Fruit fly (Drosophila melanogaster): ENCODE results near the gene RhoGAP71E.

The RhoGAP71E gene

DNA sequence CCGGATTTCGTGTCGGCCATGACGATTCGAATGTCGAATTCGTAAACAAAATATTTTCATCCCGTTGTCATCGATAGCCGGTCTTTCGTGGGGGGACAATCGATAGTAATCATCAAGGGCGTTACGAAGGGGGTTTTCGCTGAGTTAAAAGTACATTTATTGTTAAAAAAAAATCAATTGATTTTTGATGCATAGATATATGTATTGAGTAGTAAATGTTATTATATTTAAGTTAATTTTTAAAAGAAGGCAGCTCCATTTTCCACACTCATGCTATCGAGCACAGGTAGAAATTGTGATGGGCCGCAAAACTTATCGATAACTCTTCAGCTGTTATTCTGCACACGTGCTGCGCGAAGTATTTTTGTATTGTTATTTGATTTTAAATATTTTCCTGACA, 8.2 kb upstream of the RhoGAP71E start, which contains the start of the genes mrn and CG12301 (continued):
- TF ChIP-seq Meics (GFP tag; optimal IDR thresholded peaks at IDR 0.05), result no peak
- peak; percentile 96 for TF ChIP-seq dysf (GFP tag; IDR thresholded peaks at IDR 0.05)
- peak; percentile 86 for TF ChIP-seq klu (GFP tag; IDR thresholded peaks at IDR 0.05)
- TF ChIP-seq zen (tag; optimal IDR thresholded peaks at IDR 0.05), result peak; percentile 43
- no peak for TF ChIP-seq bigmax (GFP tag; optimal IDR thresholded peaks at IDR 0.05)
- TF ChIP-seq PHDP (tag; optimal IDR thresholded peaks at IDR 0.05), result no peak
- peak; percentile 91 for TF ChIP-seq Med (GFP tag)
- no peak; the same call in 1 of the 2 replicates for TF ChIP-seq ro (GFP tag; IDR thresholded peaks at IDR 0.05)
- TF ChIP-seq CG13296 (GFP tag; optimal IDR thresholded peaks at IDR 0.05), result no peak
- peak; percentile 61 for TF ChIP-seq CG10979 (tag; optimal IDR thresholded peaks at IDR 0.05)
- peak; percentile 83; the same call in 2 of the 3 replicates for TF ChIP-seq gce (GFP tag; IDR thresholded peaks at IDR 0.05)
- TF ChIP-seq lola (GFP tag; optimal IDR thresholded peaks at IDR 0.05), result peak in 1 of 3 experiments; percentile 48
- TF ChIP-seq Fer1 (GFP tag; optimal IDR thresholded peaks at IDR 0.05), result peak; percentile 76
- no peak for TF ChIP-seq CG17385 (GFP tag; optimal IDR thresholded peaks at IDR 0.05)
- no peak for TF ChIP-seq CG16779 (GFP tag; IDR thresholded peaks at IDR 0.05)
- TF ChIP-seq esg (GFP tag; conservative IDR thresholded peaks at IDR 0.05), result peak; percentile 71
- peak; percentile 82 for TF ChIP-seq CG4424 (GFP tag; optimal IDR thresholded peaks at IDR 0.05)
- TF ChIP-seq CG3065 (GFP tag; optimal IDR thresholded peaks at IDR 0.05), result peak; percentile 7
- TF ChIP-seq mld (GFP tag; IDR thresholded peaks at IDR 0.05; ENCODE audit: partially characterized antibody), result peak; percentile 63; the same call in 1 of the 3 replicates
- peak; percentile 87 for TF ChIP-seq CG9727 (GFP tag; optimal IDR thresholded peaks at IDR 0.05)
- TF ChIP-seq CG7839 (tag; optimal IDR thresholded peaks at IDR 0.05), result no peak
- peak; percentile 92 for TF ChIP-seq cas (GFP tag; IDR thresholded peaks at IDR 0.05)
- peak; percentile 93 for TF ChIP-seq inv (GFP tag; IDR thresholded peaks at IDR 0.05; ENCODE audit: partially characterized antibody)
- peak; percentile 89 for TF ChIP-seq CG3726 (GFP tag; IDR thresholded peaks at IDR 0.05)
- no peak for TF ChIP-seq dimm (GFP tag; IDR thresholded peaks at IDR 0.05)
- TF ChIP-seq Adf1 (GFP tag; IDR thresholded peaks at IDR 0.05), result peak; percentile 57
- TF ChIP-seq gro (GFP tag; optimal IDR thresholded peaks at IDR 0.05), result peak; percentile 79
- no peak for TF ChIP-seq repo (GFP tag; optimal IDR thresholded peaks at IDR 0.05)
- no peak for TF ChIP-seq Lim3 (GFP tag; IDR thresholded peaks at IDR 0.05)
- peak; percentile 48 for TF ChIP-seq CG9437 (GFP tag; optimal IDR thresholded peaks at IDR 0.05)
- no peak for TF ChIP-seq ERR (GFP tag; optimal IDR thresholded peaks at IDR 0.05)
- peak; percentile 35 for TF ChIP-seq CrebB (tag; optimal IDR thresholded peaks at IDR 0.05)
- TF ChIP-seq CG32772 (GFP tag; IDR thresholded peaks at IDR 0.05), result peak; percentile 97
- TF ChIP-seq CG30403 (GFP tag; optimal IDR thresholded peaks at IDR 0.05), result peak; percentile 87
- TF ChIP-seq B-H2 (GFP tag; optimal IDR thresholded peaks at IDR 0.05), result no peak
- peak; percentile 56; the same call in 2 of the 3 replicates for TF ChIP-seq CG14050 (GFP tag; IDR thresholded peaks at IDR 0.05)
- TF ChIP-seq her (GFP tag; optimal IDR thresholded peaks at IDR 0.05), result peak; percentile 10
- TF ChIP-seq scrt (GFP tag; optimal IDR thresholded peaks at IDR 0.05), result no peak
- no peak for TF ChIP-seq zf30C (GFP tag; optimal IDR thresholded peaks at IDR 0.05)
- TF ChIP-seq Dad (GFP tag; optimal IDR thresholded peaks at IDR 0.05), result peak; percentile 61
- no peak for TF ChIP-seq Lhr (GFP tag; optimal IDR thresholded peaks at IDR 0.05)
- TF ChIP-seq cg (GFP tag; optimal IDR thresholded peaks at IDR 0.05), result no peak
- TF ChIP-seq H2.0 (GFP tag; IDR thresholded peaks at IDR 0.05), result peak; percentile 72
- TF ChIP-seq CG12659 (GFP tag; optimal IDR thresholded peaks at IDR 0.05), result peak; percentile 84
- peak; percentile 94 for TF ChIP-seq Doc3 (GFP tag; IDR thresholded peaks at IDR 0.05; ENCODE audit: partially characterized antibody)
- TF ChIP-seq HLHmδ (GFP tag; optimal IDR thresholded peaks at IDR 0.05), result no peak
- peak; percentile 50 for TF ChIP-seq CG5245 (GFP tag; optimal IDR thresholded peaks at IDR 0.05)
- no peak for TF ChIP-seq CG12769 (tag; optimal IDR thresholded peaks at IDR 0.05)
- TF ChIP-seq Oaz (GFP tag; IDR thresholded peaks at IDR 0.05), result peak; percentile 52
- no peak for TF ChIP-seq bowl (GFP tag; IDR thresholded peaks at IDR 0.05)
- TF ChIP-seq Hr51 (GFP tag; optimal IDR thresholded peaks at IDR 0.05), result peak in 1 of 2 experiments; percentile 67

Data from whole organism, embryonic.